Worm (Caenorhabditis elegans) whole organism, young adult: ENCODE results near the gene chca-1.

ENCODE experiments used
- B0261.1 ChIP-seq: sonication (generic microtip); optimal IDR thresholded peaks from 2 replicates; lab custom pipeline; 2016; ENCODE audit warnings: mild to moderate bottlenecking, missing genetic modification characterization, moderate library complexity, missing compliant biosample characterization
- B0336.3 ChIP-seq: fragments of 200-800 bp; sonication (Bioruptor generic); IDR thresholded peaks from 2 replicates; pipeline ENCODE4 v1.3.6; 2022; ENCODE audit warnings: missing genetic modification characterization, missing compliant biosample characterization
- D2030.7 ChIP-seq: fragments of 200-800 bp; sonication (Bioruptor generic); IDR thresholded peaks from 2 replicates; pipeline ENCODE4 v1.3.6; 2022; ENCODE audit warnings: missing genetic modification reagents, missing genetic modification characterization, missing compliant biosample characterization
- F22D6.2 ChIP-seq: sonication (generic microtip); optimal IDR thresholded peaks from 2 replicates; lab custom pipeline; 2016; ENCODE audit warnings: mild to moderate bottlenecking, missing genetic modification characterization, missing compliant biosample characterization
- F23B12.7 ChIP-seq: sonication (generic microtip); optimal IDR thresholded peaks from 2 replicates; lab custom pipeline; 2017; ENCODE audit warnings: missing genetic modification characterization, mild to moderate bottlenecking, missing compliant biosample characterization, antibody characterized with exemption, moderate library complexity; ENCODE audit not compliant: insufficient read depth
- F49E8.2 ChIP-seq: sonication (generic microtip); optimal IDR thresholded peaks from 3 replicates; lab custom pipeline; 2017; ENCODE audit warnings: missing genetic modification characterization, mild to moderate bottlenecking, missing compliant biosample characterization, antibody characterized with exemption, moderate library complexity; ENCODE audit not compliant: insufficient read depth
- K11D2.4 ChIP-seq: fragments of 200-800 bp; sonication (Bioruptor generic); IDR thresholded peaks from 2 replicates; pipeline ENCODE4 v1.3.6; 2022; ENCODE audit warnings: missing genetic modification reagents, missing genetic modification characterization, missing compliant biosample characterization
- T26A5.8 ChIP-seq: sonication (generic microtip); optimal IDR thresholded peaks from 2 replicates; lab custom pipeline; 2016; ENCODE audit warnings: missing genetic modification characterization, missing compliant biosample characterization
- Y53G8AR.9 ChIP-seq: fragments of 200-800 bp; sonication (Bioruptor generic); conservative IDR thresholded peaks from 2 replicates; pipeline ENCODE4 v1.3.6; 2022; ENCODE audit warnings: missing genetic modification reagents, missing genetic modification characterization, missing compliant biosample characterization
- Y56A3A.18 ChIP-seq: fragments of 200-800 bp; sonication (Bioruptor generic); IDR thresholded peaks from 2 replicates; pipeline ENCODE4 v1.3.6; 2022; ENCODE audit warnings: missing genetic modification reagents, missing genetic modification characterization, missing compliant biosample characterization
- aptf-2 ChIP-seq: fragments of 200-800 bp; sonication (Bioruptor generic); conservative IDR thresholded peaks from 2 replicates; pipeline ENCODE4 v1.3.6; 2022; ENCODE audit warnings: missing genetic modification reagents, missing genetic modification characterization, missing compliant biosample characterization
- attf-5 ChIP-seq: fragments of 200-800 bp; sonication (Bioruptor generic); optimal IDR thresholded peaks from 2 replicates; lab custom pipeline; 2018; ENCODE audit warnings: mild to moderate bottlenecking, missing genetic modification characterization, missing compliant biosample characterization
- bed-1 ChIP-seq: fragments of 200-800 bp; sonication (Bioruptor generic); IDR thresholded peaks from 2 replicates; pipeline ENCODE4 v1.3.6; 2022; ENCODE audit warnings: missing genetic modification reagents, missing genetic modification characterization, missing compliant biosample characterization
- ccch-3 ChIP-seq: fragments of 200-800 bp; sonication (Bioruptor generic); optimal IDR thresholded peaks from 2 replicates; lab custom pipeline; 2018; ENCODE audit warnings: mild to moderate bottlenecking, missing genetic modification characterization, missing compliant biosample characterization
- cebp-1 ChIP-seq, 2 experiments: fragments of 200-800 bp in 1 of 2; sonication (Bioruptor generic) in 1 of 2; sonication (generic microtip) in 1 of 2; IDR thresholded peaks in 1 of 2; optimal IDR thresholded peaks in 1 of 2; 2 replicates each; pipeline versions ENCODE4 v1.3.6 to Lab custom; 2017 to 2022; ENCODE audit warnings: missing compliant biosample characterization in 2 of 2, missing genetic modification characterization in 2 of 2, mild to moderate bottlenecking in 1 of 2, missing genetic modification reagents in 1 of 2, moderate library complexity in 1 of 2
- ceh-100 ChIP-seq: fragments of 200-800 bp; sonication (Bioruptor generic); IDR thresholded peaks from 2 replicates; pipeline ENCODE4 v1.3.6; 2022; ENCODE audit warnings: missing genetic modification reagents, missing genetic modification characterization, missing compliant biosample characterization
- ceh-27 ChIP-seq: fragments of 200-800 bp; sonication (Bioruptor generic); optimal IDR thresholded peaks from 2 replicates; lab custom pipeline; 2018; ENCODE audit warnings: mild to moderate bottlenecking, missing genetic modification characterization, moderate library complexity, missing compliant biosample characterization
- ceh-40 ChIP-seq: fragments of 200-800 bp; sonication (Bioruptor generic); IDR thresholded peaks from 2 replicates; pipeline ENCODE4 v1.3.6; 2022; ENCODE audit warnings: missing genetic modification characterization, missing compliant biosample characterization
- chd-7 ChIP-seq: sonication (generic microtip); optimal IDR thresholded peaks from 2 replicates; lab custom pipeline; 2016; ENCODE audit warnings: mild to moderate bottlenecking, missing genetic modification characterization, moderate library complexity, missing compliant biosample characterization
- egl-18 ChIP-seq: fragments of 200-800 bp; sonication (Bioruptor generic); IDR thresholded peaks from 2 replicates; pipeline ENCODE4 v1.3.6; 2022; ENCODE audit warnings: missing genetic modification reagents, missing genetic modification characterization, missing compliant biosample characterization
- egrh-3 ChIP-seq: fragments of 200-800 bp; sonication (Bioruptor generic); IDR thresholded peaks from 2 replicates; pipeline ENCODE4 v1.3.6; 2022; ENCODE audit warnings: missing genetic modification reagents, missing genetic modification characterization, missing compliant biosample characterization
- gei-17 ChIP-seq: fragments of 200-800 bp; sonication (Bioruptor generic); optimal IDR thresholded peaks from 2 replicates; lab custom pipeline; 2018; ENCODE audit warnings: mild to moderate bottlenecking, missing genetic modification characterization, missing compliant biosample characterization
- hmg-1.2 ChIP-seq: fragments of 200-800 bp; sonication (Bioruptor generic); IDR thresholded peaks from 2 replicates; pipeline ENCODE4 v1.3.6; 2022; ENCODE audit warnings: missing genetic modification reagents, missing genetic modification characterization, missing compliant biosample characterization
- lin-26 ChIP-seq: fragments of 200-800 bp; sonication (Bioruptor generic); IDR thresholded peaks from 2 replicates; pipeline ENCODE4 v1.3.6; 2022; ENCODE audit warnings: missing genetic modification reagents, missing genetic modification characterization, missing compliant biosample characterization
- lin-35 ChIP-seq, 3 experiments: fragments of 150-350 bp in 2 of 3; sonication (generic microtip) in 1 of 3; optimal IDR thresholded peaks; 2 replicates each; lab custom pipeline; 2014 to 2018; ENCODE audit warnings: missing biosample characterization in 3 of 3, missing genetic modification characterization in 3 of 3, missing genetic modification reagents in 3 of 3
- lin-40 ChIP-seq: sonication (generic microtip); optimal IDR thresholded peaks from 2 replicates; lab custom pipeline; 2016; ENCODE audit warnings: missing genetic modification characterization, mild to moderate bottlenecking, missing compliant biosample characterization, missing genotype, missing genetic modification reagents
- lir-1 ChIP-seq: fragments of 200-800 bp; sonication (Bioruptor generic); conservative IDR thresholded peaks from 2 replicates; pipeline ENCODE4 v1.3.6; 2022; ENCODE audit warnings: missing genetic modification reagents, missing genetic modification characterization, missing compliant biosample characterization
- lsy-27 ChIP-seq: sonication (generic microtip); optimal IDR thresholded peaks from 2 replicates; lab custom pipeline; 2017; ENCODE audit warnings: missing genetic modification characterization, mild to moderate bottlenecking, missing compliant biosample characterization, antibody characterized with exemption, missing genotype, borderline replicate concordance; ENCODE audit not compliant: insufficient read depth
- madf-3 ChIP-seq: fragments of 200-800 bp; sonication (Bioruptor generic); IDR thresholded peaks from 2 replicates; pipeline ENCODE4 v1.3.6; 2022; ENCODE audit warnings: missing genetic modification reagents, missing genetic modification characterization, missing compliant biosample characterization
- mcd-1 ChIP-seq: fragments of 200-800 bp; sonication (Bioruptor generic); IDR thresholded peaks from 2 replicates; pipeline ENCODE4 v1.3.6; 2022; ENCODE audit warnings: missing genetic modification reagents, missing genetic modification characterization, missing compliant biosample characterization
- nfya-1 ChIP-seq: sonication (generic microtip); optimal IDR thresholded peaks from 2 replicates; lab custom pipeline; 2017; ENCODE audit warnings: antibody characterized with exemption, missing compliant biosample characterization, missing genetic modification characterization, borderline replicate concordance; ENCODE audit not compliant: insufficient read depth
- nfya-2 ChIP-seq: fragments of 200-800 bp; sonication (Bioruptor generic); IDR thresholded peaks from 2 replicates; pipeline ENCODE4 v1.3.6; 2022; ENCODE audit warnings: missing genetic modification reagents, missing genetic modification characterization, missing compliant biosample characterization
- nhr-120 ChIP-seq: fragments of 200-800 bp; sonication (Bioruptor generic); IDR thresholded peaks from 2 replicates; pipeline ENCODE4 v1.3.6; 2022; ENCODE audit warnings: missing genetic modification characterization, missing compliant biosample characterization
- nhr-80 ChIP-seq: sonication (generic microtip); optimal IDR thresholded peaks from 2 replicates; lab custom pipeline; 2016; ENCODE audit warnings: missing genetic modification characterization, missing compliant biosample characterization
- pha-4 ChIP-seq: fragments of 150-350 bp; sonication (generic microtip); optimal IDR thresholded peaks from 2 replicates; lab custom pipeline; 2014; ENCODE audit warnings: missing biosample characterization, missing genetic modification reagents, missing genetic modification characterization
- rcor-1 ChIP-seq: fragments of 200-800 bp; sonication (Bioruptor generic); IDR thresholded peaks from 2 replicates; pipeline ENCODE4 v1.3.6; 2022; ENCODE audit warnings: missing genetic modification reagents, missing genetic modification characterization, missing compliant biosample characterization
- rpc-1 ChIP-seq, 2 experiments: fragments of 150-350 bp in 1 of 2; sonication (generic microtip) in 1 of 2; optimal IDR thresholded peaks; 2 replicates each; lab custom pipeline; 2014 to 2018; ENCODE audit warnings: missing biosample characterization in 1 of 2, missing genetic modification characterization in 1 of 2, missing genetic modification reagents in 1 of 2, missing genotype in 1 of 2
- sdz-38 ChIP-seq: sonication (generic microtip); optimal IDR thresholded peaks from 2 replicates; lab custom pipeline; 2016; ENCODE audit warnings: missing genotype, missing genetic modification characterization, missing compliant biosample characterization
- snpc-3.4 ChIP-seq: sonication (generic microtip); optimal IDR thresholded peaks from 2 replicates; lab custom pipeline; 2017; ENCODE audit warnings: missing genetic modification characterization, mild to moderate bottlenecking, missing compliant biosample characterization, antibody characterized with exemption, moderate library complexity, missing genotype, missing genetic modification reagents
- somi-1 ChIP-seq: fragments of 200-800 bp; sonication (Bioruptor generic); optimal IDR thresholded peaks from 2 replicates; lab custom pipeline; 2018; ENCODE audit warnings: mild to moderate bottlenecking, missing genetic modification characterization, missing compliant biosample characterization
- sptf-2 ChIP-seq: fragments of 200-800 bp; sonication (Bioruptor generic); optimal IDR thresholded peaks from 2 replicates; lab custom pipeline; 2018; ENCODE audit warnings: mild to moderate bottlenecking, missing genetic modification characterization, missing compliant biosample characterization
- unc-130 ChIP-seq: sonication (generic microtip); optimal IDR thresholded peaks from 2 replicates; lab custom pipeline; 2016; ENCODE audit warnings: missing genetic modification reagents, missing genetic modification characterization, missing compliant biosample characterization
- ztf-3 ChIP-seq: fragments of 200-800 bp; sonication (Bioruptor generic); optimal IDR thresholded peaks from 2 replicates; lab custom pipeline; 2018; ENCODE audit warnings: mild to moderate bottlenecking, missing genetic modification characterization, missing compliant biosample characterization

chca-1 gene

DNA sequence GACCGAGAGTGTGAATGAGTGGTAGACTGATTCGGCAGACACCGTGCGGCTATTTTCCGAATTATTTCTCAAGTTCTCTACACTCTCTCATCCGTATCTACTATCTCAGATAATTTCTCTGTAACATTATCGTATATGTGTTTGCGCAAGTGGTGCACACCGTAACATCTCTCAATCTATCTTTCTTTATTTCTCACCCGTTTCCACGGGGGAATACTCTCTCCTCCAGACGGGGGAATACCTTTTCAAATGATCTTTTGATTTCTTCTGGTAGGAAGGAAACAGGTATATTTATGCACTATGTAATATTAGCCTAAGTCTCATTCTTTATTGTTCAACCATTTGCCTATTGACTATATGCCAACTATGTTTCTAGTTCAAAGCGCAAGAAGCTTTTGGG is 15.9 kb downstream of the chca-1 start:
- TF ChIP-seq egrh-3 (GFP tag; lab: Robert Waterston, UW) (no peak), lir-1 (GFP tag; lab: Robert Waterston, UW) (no peak), aptf-2 (GFP tag; lab: Robert Waterston, UW) (no peak), madf-3 (GFP tag; lab: Robert Waterston, UW) (no peak), ccch-3 (GFP tag; lab: Kevin White, UChicago) (no peak), nhr-120 (GFP tag; lab: Robert Waterston, UW) (no peak), T26A5.8 (tag; lab: Kevin White, UChicago) (no peak), mcd-1 (GFP tag; lab: Robert Waterston, UW) (no peak), unc-130 (no peak), cebp-1 (GFP tag; IDR thresholded peaks at IDR 0.05; lab: Robert Waterston, UW) (no peak), cebp-1 (tag; optimal IDR thresholded peaks at IDR 0.05; lab: Kevin White, UChicago) (no peak), ceh-100 (GFP tag; lab: Robert Waterston, UW) (no peak), ztf-3 (GFP tag; lab: Kevin White, UChicago) (no peak), nfya-1 (tag; lab: Kevin White, UChicago) (no peak)

DNA sequence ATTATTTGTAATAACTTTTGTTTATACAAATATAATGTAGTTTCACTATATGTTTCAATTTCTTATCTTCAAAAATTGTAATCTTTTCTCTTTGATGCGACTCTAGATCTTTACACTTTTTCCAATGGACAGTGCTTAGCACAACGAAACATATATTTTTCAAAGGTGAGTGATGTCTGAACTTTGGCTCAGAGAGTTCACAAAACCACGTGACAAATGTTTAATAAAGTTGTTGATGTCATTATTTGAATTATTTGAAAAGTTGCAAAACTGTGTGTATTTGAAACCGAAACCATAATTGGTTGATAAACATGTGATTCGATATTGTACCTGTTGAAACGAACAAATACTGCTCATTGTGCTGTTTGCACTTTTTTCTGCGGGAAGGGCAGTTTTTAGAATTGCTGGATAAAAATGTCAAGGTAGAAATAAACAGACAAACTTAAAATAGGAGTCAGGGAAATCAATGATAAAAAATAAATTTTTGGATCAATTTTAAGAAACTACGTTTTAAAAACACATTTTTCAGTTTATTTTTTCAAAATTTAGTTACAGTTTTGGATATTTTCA is 17.0 kb downstream of the chca-1 start:
- TF ChIP-seq bed-1 (GFP tag; lab: Robert Waterston, UW) = no peak
- TF ChIP-seq nhr-80 (tag; lab: Kevin White, UChicago) = peak; percentile 46
- TF ChIP-seq Y56A3A.18 (GFP tag; lab: Robert Waterston, UW) = no peak
- no peak for TF ChIP-seq B0261.1 (tag; lab: Kevin White, UChicago)
- TF ChIP-seq cebp-1 (GFP tag; IDR thresholded peaks at IDR 0.05; lab: Robert Waterston, UW) = no peak
- peak; percentile 18 for TF ChIP-seq cebp-1 (tag; optimal IDR thresholded peaks at IDR 0.05; lab: Kevin White, UChicago)
- no peak for TF ChIP-seq somi-1 (GFP tag; lab: Kevin White, UChicago)
- no peak for TF ChIP-seq F23B12.7 (tag; lab: Kevin White, UChicago)
- no peak for TF ChIP-seq sdz-38 (tag; lab: Kevin White, UChicago)
- no peak for TF ChIP-seq snpc-3.4 (tag; lab: Kevin White, UChicago)
- no peak for TF ChIP-seq Y53G8AR.9 (GFP tag; lab: Robert Waterston, UW)
- TF ChIP-seq lin-35 (GFP tag; optimal IDR thresholded peaks at IDR 0.05; lab: Kevin White, UChicago) = peak in 1 of 3 experiments; percentile 18
- TF ChIP-seq pha-4 = peak; percentile 79
- no peak for TF ChIP-seq egl-18 (GFP tag; lab: Robert Waterston, UW)
- no peak for TF ChIP-seq F49E8.2 (tag; lab: Kevin White, UChicago)

DNA sequence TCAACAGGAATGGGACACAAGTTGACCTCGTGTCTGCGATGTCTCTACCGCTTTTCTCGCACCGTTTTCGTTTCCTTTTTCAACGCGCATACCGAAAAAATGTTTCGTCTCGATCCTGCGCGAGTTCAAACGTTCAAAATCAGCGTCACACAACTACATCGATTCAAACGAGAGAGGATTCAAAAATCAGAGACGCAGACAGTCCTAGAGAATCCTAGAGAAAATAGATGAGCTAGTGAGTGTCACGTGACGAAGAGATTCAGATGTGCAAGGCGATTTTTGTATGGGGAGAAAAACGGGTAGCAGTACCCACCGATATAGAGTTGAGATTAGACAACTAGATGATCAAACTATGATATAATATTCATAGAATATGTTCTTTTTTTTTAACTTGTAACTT is 18.8 kb downstream of the chca-1 start:
- TF ChIP-seq sptf-2 = no peak
- no peak for TF ChIP-seq gei-17
- TF ChIP-seq rcor-1 (GFP tag; lab: Robert Waterston, UW) = no peak
- TF ChIP-seq lin-26 = peak; percentile 62; the same call in 1 of the 2 replicates
- TF ChIP-seq ceh-27 (GFP tag; lab: Kevin White, UChicago) = peak; percentile 45
- peak; percentile 64 for TF ChIP-seq hmg-1.2
- no peak for TF ChIP-seq rpc-1 (optimal IDR thresholded peaks at IDR 0.05; lab: Kevin White, UChicago)
- no peak for TF ChIP-seq rpc-1 (tag; optimal IDR thresholded peaks at IDR 0.05; lab: Kevin White, UChicago)
- peak; percentile 37 for TF ChIP-seq lin-40
- TF ChIP-seq chd-7 (tag; lab: Kevin White, UChicago) = peak; percentile 55
- TF ChIP-seq egl-18 (GFP tag; lab: Robert Waterston, UW) = 0 out of 2 replicates have a peak, but pooled peaks have one; percentile 4
- TF ChIP-seq ceh-40 (GFP tag; lab: Robert Waterston, UW) = no peak
- no peak for TF ChIP-seq D2030.7 (GFP tag; lab: Robert Waterston, UW)
- TF ChIP-seq lsy-27 = no peak
- 0 out of 2 replicates have a peak, but pooled peaks have one; percentile 32 for TF ChIP-seq B0336.3 (GFP tag; lab: Robert Waterston, UW)
- TF ChIP-seq F22D6.2 (tag; lab: Kevin White, UChicago) = no peak
- TF ChIP-seq somi-1 (GFP tag; lab: Kevin White, UChicago) = peak; percentile 31
- TF ChIP-seq K11D2.4 (GFP tag; lab: Robert Waterston, UW) = 0 out of 2 replicates have a peak, but pooled peaks have one; percentile 39
- TF ChIP-seq nfya-2 (GFP tag; lab: Robert Waterston, UW) = no peak
- peak; percentile 13 for TF ChIP-seq attf-5
